Worm (Caenorhabditis elegans) whole organism, mixed stage, embryonic: Measurements from ENCODE around the gene pha-2.

Experiments
- M03D4.4 ChIP-seq: sonication (generic microtip); optimal IDR thresholded peaks from 2 replicates; lab custom pipeline; 2017; ENCODE audit warnings: mild to moderate bottlenecking, missing genetic modification characterization, missing compliant biosample characterization
- bed-3 ChIP-seq: fragments of 200-800 bp; sonication (Bioruptor generic); optimal IDR thresholded peaks from 3 replicates; lab custom pipeline; 2018; ENCODE audit warnings: mild to moderate bottlenecking, missing genetic modification characterization, moderate library complexity, missing compliant biosample characterization
- blmp-1 ChIP-seq: fragments of 150-350 bp; optimal IDR thresholded peaks from 2 replicates; lab custom pipeline; 2014; ENCODE audit warnings: missing biosample characterization, missing genetic modification characterization
- ceh-43 ChIP-seq: fragments of 200-800 bp; sonication (Bioruptor generic); optimal IDR thresholded peaks from 2 replicates; lab custom pipeline; 2018; ENCODE audit warnings: mild to moderate bottlenecking, missing genetic modification characterization, moderate library complexity, missing compliant biosample characterization
- ceh-83 ChIP-seq: fragments of 200-800 bp; sonication (Bioruptor generic); optimal IDR thresholded peaks from 2 replicates; lab custom pipeline; 2018; ENCODE audit warnings: mild to moderate bottlenecking, missing genetic modification characterization, missing compliant biosample characterization
- ces-1 ChIP-seq: fragments of 150-350 bp; optimal IDR thresholded peaks from 2 replicates; lab custom pipeline; 2014; ENCODE audit warnings: missing biosample characterization, missing genetic modification reagents, missing genetic modification characterization
- cnd-1 ChIP-seq: fragments of 200-800 bp; sonication (Bioruptor generic); optimal IDR thresholded peaks from 2 replicates; lab custom pipeline; 2018; ENCODE audit warnings: mild to moderate bottlenecking, missing genetic modification characterization, missing compliant biosample characterization
- drap-1 ChIP-seq: fragments of 200-800 bp; sonication (Bioruptor generic); optimal IDR thresholded peaks from 3 replicates; lab custom pipeline; 2018; ENCODE audit warnings: mild to moderate bottlenecking, missing genetic modification characterization, missing compliant biosample characterization
- elt-1 ChIP-seq: sonication (generic microtip); optimal IDR thresholded peaks from 2 replicates; lab custom pipeline; 2017; ENCODE audit warnings: missing genetic modification characterization, mild to moderate bottlenecking, missing compliant biosample characterization, antibody characterized with exemption, moderate library complexity, borderline replicate concordance; ENCODE audit not compliant: insufficient read depth
- flh-1 ChIP-seq: fragments of 200-800 bp; sonication (Bioruptor generic); optimal IDR thresholded peaks from 2 replicates; lab custom pipeline; 2018; ENCODE audit warnings: mild to moderate bottlenecking, missing genetic modification characterization, moderate library complexity, missing compliant biosample characterization
- ham-2 ChIP-seq: fragments of 200-800 bp; sonication (Bioruptor generic); optimal IDR thresholded peaks from 2 replicates; lab custom pipeline; 2018; ENCODE audit warnings: mild to moderate bottlenecking, missing genetic modification characterization, missing compliant biosample characterization
- lin-13 ChIP-seq: fragments of 150-350 bp; optimal IDR thresholded peaks from 2 replicates; lab custom pipeline; 2014; ENCODE audit warnings: missing biosample characterization, missing genetic modification characterization
- lin-32 ChIP-seq: fragments of 200-800 bp; sonication (Bioruptor generic); optimal IDR thresholded peaks from 2 replicates; lab custom pipeline; 2018; ENCODE audit warnings: mild to moderate bottlenecking, missing genetic modification characterization, missing compliant biosample characterization
- lsy-2 ChIP-seq: fragments of 150-350 bp; optimal IDR thresholded peaks from 2 replicates; lab custom pipeline; 2014; ENCODE audit warnings: missing biosample characterization, missing genetic modification characterization
- mab-5 ChIP-seq: fragments of 150-350 bp; optimal IDR thresholded peaks from 2 replicates; lab custom pipeline; 2014; ENCODE audit warnings: missing biosample characterization, missing genetic modification characterization
- mls-2 ChIP-seq: sonication (generic microtip); optimal IDR thresholded peaks from 2 replicates; lab custom pipeline; 2016; ENCODE audit warnings: mild to moderate bottlenecking, missing genetic modification characterization, moderate library complexity, missing compliant biosample characterization
- nhr-12 ChIP-seq: fragments of 150-350 bp; optimal IDR thresholded peaks from 2 replicates; lab custom pipeline; 2014; ENCODE audit warnings: missing biosample characterization, missing genetic modification characterization
- nhr-2 ChIP-seq: fragments of 150-350 bp; optimal IDR thresholded peaks from 2 replicates; lab custom pipeline; 2014; ENCODE audit warnings: missing biosample characterization, missing genetic modification characterization
- nhr-237 ChIP-seq: fragments of 150-350 bp; optimal IDR thresholded peaks from 2 replicates; lab custom pipeline; 2014; ENCODE audit warnings: missing biosample characterization, missing genetic modification characterization
- nhr-28 ChIP-seq: fragments of 150-350 bp; optimal IDR thresholded peaks from 2 replicates; lab custom pipeline; 2014; ENCODE audit warnings: missing biosample characterization, missing genetic modification characterization
- nhr-76 ChIP-seq: sonication (generic microtip); optimal IDR thresholded peaks from 2 replicates; lab custom pipeline; 2017; ENCODE audit warnings: missing biosample characterization, missing genetic modification characterization
- pha-4 ChIP-seq: fragments of 150-350 bp; optimal IDR thresholded peaks from 2 replicates; lab custom pipeline; 2018; ENCODE audit warnings: missing biosample characterization, missing genetic modification reagents, missing genetic modification characterization
- sem-2 ChIP-seq: fragments of 200-800 bp; sonication (Bioruptor generic); optimal IDR thresholded peaks from 2 replicates; lab custom pipeline; 2018; ENCODE audit warnings: mild to moderate bottlenecking, missing genetic modification characterization, missing compliant biosample characterization
- snpc-4 ChIP-seq: fragments of 150-350 bp; optimal IDR thresholded peaks from 2 replicates; lab custom pipeline; 2014; ENCODE audit warnings: missing biosample characterization, missing genetic modification characterization
- sptf-1 ChIP-seq: sonication (generic microtip); optimal IDR thresholded peaks from 2 replicates; lab custom pipeline; 2017; ENCODE audit warnings: mild to moderate bottlenecking, missing genetic modification characterization, moderate library complexity, missing compliant biosample characterization
- tbx-8 ChIP-seq: fragments of 200-800 bp; sonication (Bioruptor generic); optimal IDR thresholded peaks from 2 replicates; lab custom pipeline; 2018; ENCODE audit warnings: mild to moderate bottlenecking, missing genetic modification characterization, moderate library complexity, missing compliant biosample characterization
- unc-120 ChIP-seq: sonication (generic microtip); optimal IDR thresholded peaks from 2 replicates; lab custom pipeline; 2017; ENCODE audit warnings: missing genetic modification characterization, missing compliant biosample characterization; ENCODE audit not compliant: poor library complexity, severe bottlenecking
- unc-39 ChIP-seq: fragments of 150-350 bp; optimal IDR thresholded peaks from 2 replicates; lab custom pipeline; 2014; ENCODE audit warnings: missing biosample characterization, missing genetic modification characterization
- zip-8 ChIP-seq: fragments of 150-350 bp; optimal IDR thresholded peaks from 2 replicates; lab custom pipeline; 2014; ENCODE audit warnings: missing biosample characterization, missing genetic modification characterization
- ztf-11 ChIP-seq: fragments of 150-350 bp; optimal IDR thresholded peaks from 2 replicates; lab custom pipeline; 2014; ENCODE audit warnings: missing biosample characterization, missing genetic modification characterization

The pha-2 gene

ce11 chrX:666125-666524 lies 29.3 kb upstream of the pha-2 start, which contains the start of gene T19D7.5:
T19D7.5 (minus strand) TSS chrX:666225.
- no peak for TF ChIP-seq flh-1 (GFP tag; lab: Kevin White, UChicago)
- TF ChIP-seq nhr-76 (tag; lab: Kevin White, UChicago) = no peak
- no peak for TF ChIP-seq elt-1
- TF ChIP-seq cnd-1 (tag; lab: Kevin White, UChicago) = no peak
- TF ChIP-seq lin-13 (tag; lab: Kevin White, UChicago) = no peak
- TF ChIP-seq mab-5 (tag; lab: Kevin White, UChicago) = no peak
- no peak for TF ChIP-seq snpc-4
- no peak for TF ChIP-seq ztf-11 (tag; lab: Kevin White, UChicago)
- TF ChIP-seq ceh-43 (GFP tag; lab: Kevin White, UChicago) = no peak
- TF ChIP-seq pha-4 (tag; lab: Kevin White, UChicago) = no peak
- no peak for TF ChIP-seq ham-2
- TF ChIP-seq M03D4.4 (tag; lab: Kevin White, UChicago) = no peak
- no peak for TF ChIP-seq unc-39 (tag; lab: Kevin White, UChicago)
- TF ChIP-seq tbx-8 (GFP tag; lab: Kevin White, UChicago) = no peak
- no peak for TF ChIP-seq nhr-12
- no peak for TF ChIP-seq lsy-2 (tag; lab: Kevin White, UChicago)
- no peak for TF ChIP-seq mls-2 (tag; lab: Kevin White, UChicago)
- no peak for TF ChIP-seq blmp-1 (tag; lab: Kevin White, UChicago)
- no peak for TF ChIP-seq lin-32

- TF ChIP-seq ceh-43 (GFP tag; lab: Kevin White, UChicago) (no peak), ces-1 (peak; percentile 22), nhr-28 (tag; lab: Kevin White, UChicago) (no peak), cnd-1 (tag; lab: Kevin White, UChicago) (no peak)
Measured at ce11 chrX:661727-662330, 25.0 kb upstream of the pha-2 start, which contains the start of gene rund-1. rund-1 (minus strand) TSS chrX:661777.

ce11 chrX:655884-656283 lies 19.1 kb upstream of the pha-2 start, which contains the start of gene lpr-7:
lpr-7 (plus strand) TSS chrX:656184.
- no peak for TF ChIP-seq mls-2 (tag; lab: Kevin White, UChicago)
- TF ChIP-seq unc-120 (tag; lab: Kevin White, UChicago) = no peak
- no peak for TF ChIP-seq ces-1
- TF ChIP-seq zip-8 (tag; lab: Kevin White, UChicago) = no peak
- no peak for TF ChIP-seq lsy-2 (tag; lab: Kevin White, UChicago)
- TF ChIP-seq drap-1 (GFP tag; lab: Kevin White, UChicago) = no peak
- TF ChIP-seq bed-3 = no peak
- no peak for TF ChIP-seq ham-2
- TF ChIP-seq nhr-237 = no peak
- TF ChIP-seq blmp-1 (tag; lab: Kevin White, UChicago) = no peak
- no peak for TF ChIP-seq nhr-28 (tag; lab: Kevin White, UChicago)
- TF ChIP-seq pha-4 (tag; lab: Kevin White, UChicago) = no peak
- no peak for TF ChIP-seq unc-39 (tag; lab: Kevin White, UChicago)
- TF ChIP-seq nhr-76 (tag; lab: Kevin White, UChicago) = no peak
- no peak for TF ChIP-seq ceh-83 (GFP tag; lab: Kevin White, UChicago)
- TF ChIP-seq lin-13 (tag; lab: Kevin White, UChicago) = no peak
- no peak for TF ChIP-seq sptf-1
- no peak for TF ChIP-seq nhr-2 (tag; lab: Kevin White, UChicago)

ce11 chrX:654804-655203 lies 18.0 kb upstream of the pha-2 start, which contains the start of gene ifc-2:
ifc-2 (minus strand) TSS chrX:654904.
- TF ChIP-seq ztf-11 (tag; lab: Kevin White, UChicago) = no peak
- TF ChIP-seq cnd-1 (tag; lab: Kevin White, UChicago) = no peak

ce11 chrX:651616-652015 lies 14.8 kb upstream of the pha-2 start:
- no peak for TF ChIP-seq sem-2 (GFP tag; lab: Kevin White, UChicago)
- no peak for TF ChIP-seq nhr-2 (tag; lab: Kevin White, UChicago)
- TF ChIP-seq, all 35 proteins: peak for 0
